Fruit fly (Drosophila melanogaster) whole organism, prepupa: ENCODE measurements around the gene p-cup.

ENCODE experiments used
- CG11762 ChIP-seq: fragments of 200-800 bp; sonication (Bioruptor generic); optimal IDR thresholded peaks from 3 replicates; lab custom pipeline; 2016; ENCODE audit warnings: missing biosample characterization, missing genetic modification characterization; ENCODE audit not compliant: insufficient read depth
- CG1621 ChIP-seq: fragments of 200-800 bp; sonication (Bioruptor generic); optimal IDR thresholded peaks from 3 replicates; lab custom pipeline; 2018; ENCODE audit warnings: missing biosample characterization, mild to moderate bottlenecking, missing genetic modification characterization
- CG16779 ChIP-seq: fragments of 200-800 bp; sonication (Bioruptor generic); optimal IDR thresholded peaks from 3 replicates; lab custom pipeline; 2017; ENCODE audit warnings: missing biosample characterization, mild to moderate bottlenecking, missing genetic modification characterization
- CG3032 ChIP-seq: fragments of 200-800 bp; optimal IDR thresholded peaks from 2 replicates; lab custom pipeline; 2019; ENCODE audit warnings: missing biosample characterization, mild to moderate bottlenecking, missing genetic modification characterization, moderate library complexity
- CG6163 ChIP-seq: fragments of 200-800 bp; sonication (Bioruptor generic); IDR thresholded peaks from 3 replicates; pipeline ENCODE4 v1.3.6; 2022; ENCODE audit warnings: missing biosample characterization, missing genetic modification characterization
- CG6276 ChIP-seq: fragments of 200-800 bp; sonication (Bioruptor generic); optimal IDR thresholded peaks from 2 replicates; lab custom pipeline; 2017; ENCODE audit warnings: missing biosample characterization, mild to moderate bottlenecking, missing genetic modification characterization
- CG6792 ChIP-seq: fragments of 200-800 bp; sonication (Bioruptor generic); optimal IDR thresholded peaks from 3 replicates; lab custom pipeline; 2016; ENCODE audit warnings: missing biosample characterization, missing genetic modification characterization
- CG8119 ChIP-seq: fragments of 200-800 bp; sonication (Bioruptor generic); IDR thresholded peaks from 3 replicates; pipeline ENCODE4 v1.3.6; 2022; ENCODE audit warnings: missing biosample characterization, missing genetic modification characterization
- Eip75B ChIP-seq: fragments of 200-800 bp; sonication (Bioruptor generic); optimal IDR thresholded peaks from 3 replicates; lab custom pipeline; 2016; ENCODE audit warnings: missing biosample characterization, missing genetic modification characterization
- Eip78C ChIP-seq: fragments of 200-800 bp; sonication (Bioruptor generic); peaks from one replicate; lab custom pipeline; 2016; ENCODE audit warnings: missing biosample characterization, missing genetic modification characterization
- Ets96B ChIP-seq: fragments of 200-800 bp; optimal IDR thresholded peaks from 2 replicates; lab custom pipeline; 2019; ENCODE audit warnings: missing biosample characterization, mild to moderate bottlenecking, missing genetic modification characterization, moderate library complexity
- Gug ChIP-seq: fragments of 200-800 bp; sonication (Bioruptor generic); IDR thresholded peaks from 2 replicates; pipeline ENCODE4 v1.3.6; 2022; ENCODE audit warnings: missing biosample characterization, missing genetic modification characterization
- Hr39 ChIP-seq: fragments of 200-800 bp; sonication (Bioruptor generic); optimal IDR thresholded peaks from 2 replicates; lab custom pipeline; 2016; ENCODE audit warnings: missing biosample characterization, missing genetic modification characterization
- OdsH ChIP-seq: fragments of 200-800 bp; sonication (Bioruptor generic); optimal IDR thresholded peaks from 3 replicates; lab custom pipeline; 2016; ENCODE audit warnings: missing biosample characterization, missing genetic modification characterization
- achi ChIP-seq: fragments of 200-800 bp; sonication (Bioruptor generic); optimal IDR thresholded peaks from 3 replicates; lab custom pipeline; 2016; ENCODE audit warnings: missing biosample characterization, missing genetic modification characterization
- acj6 ChIP-seq: fragments of 200-800 bp; sonication (Bioruptor generic); optimal IDR thresholded peaks from 3 replicates; lab custom pipeline; 2016; ENCODE audit warnings: missing biosample characterization, missing genetic modification characterization
- cyc ChIP-seq: fragments of 200-800 bp; sonication (Bioruptor generic); optimal IDR thresholded peaks from 3 replicates; lab custom pipeline; 2016; ENCODE audit warnings: missing biosample characterization, missing genetic modification characterization
- dac ChIP-seq: fragments of 200-800 bp; sonication (Bioruptor generic); optimal IDR thresholded peaks from 2 replicates; lab custom pipeline; 2017; ENCODE audit warnings: missing biosample characterization, mild to moderate bottlenecking, missing genetic modification characterization
- dsx ChIP-seq: fragments of 200-800 bp; optimal IDR thresholded peaks from 3 replicates; lab custom pipeline; 2019; ENCODE audit warnings: missing biosample characterization, mild to moderate bottlenecking, missing genetic modification characterization, moderate library complexity; ENCODE audit not compliant: poor library complexity, severe bottlenecking
- eg ChIP-seq: fragments of 200-800 bp; sonication (Bioruptor generic); IDR thresholded peaks from 3 replicates; pipeline ENCODE4 v1.3.6; 2022; ENCODE audit warnings: missing biosample characterization, missing genetic modification characterization
- esn ChIP-seq: fragments of 200-800 bp; sonication (Bioruptor generic); optimal IDR thresholded peaks from 2 replicates; lab custom pipeline; 2016; ENCODE audit warnings: missing biosample characterization, mild to moderate bottlenecking, missing genetic modification characterization, moderate library complexity
- pdm3 ChIP-seq: fragments of 200-800 bp; sonication (Bioruptor generic); optimal IDR thresholded peaks from 3 replicates; lab custom pipeline; 2016; ENCODE audit warnings: missing biosample characterization, missing genetic modification characterization
- salr ChIP-seq, 2 experiments: fragments of 200-800 bp; sonication (Bioruptor generic); optimal IDR thresholded peaks; 3 replicates each; lab custom pipeline; 2016 to 2018; ENCODE audit warnings: missing biosample characterization in 2 of 2, missing genetic modification characterization in 2 of 2, mild to moderate bottlenecking in 1 of 2
- svp ChIP-seq: fragments of 200-800 bp; sonication (Bioruptor generic); peaks from one replicate; lab custom pipeline; 2016; ENCODE audit warnings: missing biosample characterization, missing genetic modification characterization
- vri ChIP-seq: fragments of 200-800 bp; sonication (Bioruptor generic); optimal IDR thresholded peaks from 3 replicates; lab custom pipeline; 2016; ENCODE audit warnings: missing biosample characterization, mild to moderate bottlenecking, missing genetic modification characterization

p-cup gene

DNA sequence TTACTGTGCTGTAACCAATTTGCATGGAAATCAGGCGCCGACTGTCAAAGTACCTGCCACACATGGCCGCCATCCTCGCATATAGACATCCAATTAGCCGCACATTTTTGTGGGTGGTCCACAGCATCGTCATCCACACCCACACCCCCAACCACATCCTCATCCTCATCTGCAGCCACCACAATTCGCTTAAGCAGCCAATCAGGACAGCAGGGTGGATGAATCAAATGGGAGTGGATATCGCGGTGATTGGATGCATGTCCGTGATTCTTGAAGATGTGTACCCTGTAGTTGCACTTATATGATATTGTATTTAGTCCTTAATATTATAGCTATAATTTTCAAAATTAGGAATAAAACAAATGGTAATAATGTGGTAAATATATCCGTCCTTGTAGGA lies 43.7 kb downstream of the p-cup start:
- no peak for TF ChIP-seq acj6
- TF ChIP-seq salr (GFP tag; optimal IDR thresholded peaks at IDR 0.05; lab: Kevin White, UChicago): no peak
- TF ChIP-seq esn (GFP tag; lab: Kevin White, UChicago): no peak
- no peak for TF ChIP-seq CG3032 (tag; lab: Kevin White, UChicago)
- TF ChIP-seq CG16779: no peak
- no peak for TF ChIP-seq eg (GFP tag; lab: Robert Waterston, UW)
- no peak for TF ChIP-seq Hr39 (GFP tag; lab: Kevin White, UChicago)
- no peak for TF ChIP-seq CG11762
- TF ChIP-seq CG1621 (tag; lab: Kevin White, UChicago): no peak
- no peak for TF ChIP-seq OdsH (GFP tag; lab: Kevin White, UChicago)
- TF ChIP-seq, all 60 proteins: peak for 0

DNA sequence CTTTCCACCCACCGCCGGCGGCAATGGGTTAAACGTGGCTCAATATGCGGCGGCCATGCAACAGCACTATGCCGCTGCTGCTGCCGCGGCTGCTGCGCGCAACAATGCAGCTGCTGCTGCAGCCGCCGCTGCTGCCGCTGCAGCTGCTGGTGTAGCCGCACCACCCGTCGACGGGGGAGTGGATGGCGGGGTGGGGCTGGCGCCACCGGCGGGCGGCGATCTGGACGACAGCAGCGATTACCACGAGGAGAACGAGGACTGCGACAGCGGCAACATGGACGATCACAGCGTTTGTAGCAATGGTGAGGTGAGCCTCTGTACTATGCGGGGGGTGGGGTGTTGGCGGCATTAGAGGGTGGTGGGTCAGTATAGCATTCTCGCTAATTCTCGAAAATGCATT lies 50.4 kb downstream of the p-cup start:
- TF ChIP-seq pdm3 (no peak), dac (GFP tag; lab: Kevin White, UChicago) (no peak), Gug (GFP tag; lab: Robert Waterston, UW) (no peak), acj6 (no peak), vri (no peak), achi (GFP tag; lab: Kevin White, UChicago) (no peak), cyc (no peak), Eip78C (GFP tag; lab: Kevin White, UChicago) (no peak), Hr39 (GFP tag; lab: Kevin White, UChicago) (no peak), CG6276 (GFP tag; lab: Kevin White, UChicago) (no peak), CG6792 (no peak), Ets96B (no peak), Eip75B (GFP tag; lab: Kevin White, UChicago) (no peak)

DNA sequence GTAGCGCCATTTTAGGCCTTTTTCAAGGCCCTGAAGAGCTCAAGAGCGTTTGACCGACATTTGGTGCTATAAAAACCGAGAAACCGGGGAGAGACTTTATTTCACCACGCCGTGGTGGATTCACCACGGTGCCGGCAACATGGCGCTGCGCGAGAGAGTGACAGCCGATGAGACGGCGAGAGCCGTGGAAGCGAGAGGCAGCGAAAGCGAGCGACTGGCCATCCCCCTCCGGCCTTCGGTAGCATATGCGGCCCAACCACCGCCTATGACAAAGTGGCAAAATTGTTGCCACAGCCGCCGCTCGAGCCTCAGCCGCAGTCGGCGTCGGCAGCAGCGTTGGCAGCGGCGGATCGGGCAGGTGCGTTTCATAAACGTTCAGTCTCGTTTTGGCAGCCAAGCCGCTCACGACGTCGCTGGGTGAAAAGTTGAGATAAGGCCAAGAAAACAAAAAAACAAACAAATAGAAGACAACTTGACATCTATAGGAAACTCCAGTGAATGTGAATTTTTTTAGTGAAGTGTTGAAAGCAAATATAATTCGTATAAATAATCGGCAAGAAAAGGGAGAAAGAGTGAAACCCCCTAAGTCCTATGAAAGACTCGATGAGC lies 51.4 kb downstream of the p-cup start, which contains the start of gene B-H1:
TSS of gene B-H1 (plus strand) at position 376 of the 609 bp plus-strand sequence.
- TF ChIP-seq CG6163: peak; percentile 33; the same call in 1 of the 3 replicates
- peak; percentile 83 for TF ChIP-seq dsx (GFP tag; lab: Kevin White, UChicago)
- TF ChIP-seq CG8119: no peak
- TF ChIP-seq Eip78C (GFP tag; lab: Kevin White, UChicago): peak; percentile 8
- TF ChIP-seq acj6: no peak
- peak; percentile 20 for TF ChIP-seq svp (GFP tag; lab: Kevin White, UChicago)
- TF ChIP-seq CG6792: no peak
